Worm (Caenorhabditis elegans) whole organism, L3 larva: ENCODE data around the gene pei-1.

Experiments
- aly-2 ChIP-seq: fragments of 150-350 bp; optimal IDR thresholded peaks from 2 replicates; lab custom pipeline; 2014; ENCODE audit warnings: missing biosample characterization, missing genetic modification characterization
- ceh-82 ChIP-seq: fragments of 150-350 bp; optimal IDR thresholded peaks from 2 replicates; lab custom pipeline; 2014; ENCODE audit warnings: missing biosample characterization, missing genetic modification characterization
- elt-1 ChIP-seq: fragments of 150-350 bp; optimal IDR thresholded peaks from 2 replicates; lab custom pipeline; 2014; ENCODE audit warnings: missing biosample characterization, missing genetic modification characterization
- fkh-10 ChIP-seq: sonication (generic microtip); optimal IDR thresholded peaks from 2 replicates; lab custom pipeline; 2017; ENCODE audit warnings: missing biosample characterization, missing genetic modification reagents, missing genetic modification characterization
- lin-39 ChIP-seq: fragments of 150-350 bp; optimal IDR thresholded peaks from 2 replicates; lab custom pipeline; 2018; ENCODE audit warnings: missing biosample characterization, missing genetic modification reagents, missing genetic modification characterization
- nhr-11 ChIP-seq: fragments of 150-350 bp; optimal IDR thresholded peaks from 2 replicates; lab custom pipeline; 2014; ENCODE audit warnings: missing biosample characterization, missing genetic modification characterization
- nhr-25 ChIP-seq: sonication (generic microtip); optimal IDR thresholded peaks from 2 replicates; lab custom pipeline; 2017; ENCODE audit warnings: missing biosample characterization, missing genetic modification characterization
- nhr-76 ChIP-seq: fragments of 150-350 bp; sonication (generic microtip); optimal IDR thresholded peaks from 5 replicates; lab custom pipeline; 2014; ENCODE audit warnings: missing biosample characterization, missing genetic modification characterization
- nhr-77 ChIP-seq: fragments of 150-350 bp; optimal IDR thresholded peaks from 2 replicates; lab custom pipeline; 2014; ENCODE audit warnings: missing biosample characterization, missing genetic modification characterization
- pha-4 ChIP-seq: fragments of 150-350 bp; optimal IDR thresholded peaks from 2 replicates; lab custom pipeline; 2014; ENCODE audit warnings: missing biosample characterization, missing genetic modification reagents, missing genetic modification characterization
- skn-1 ChIP-seq: fragments of 150-350 bp; optimal IDR thresholded peaks from 2 replicates; lab custom pipeline; 2014; ENCODE audit warnings: missing biosample characterization, missing genetic modification characterization
- snpc-4 ChIP-seq: fragments of 150-350 bp; optimal IDR thresholded peaks from 2 replicates; lab custom pipeline; 2014; ENCODE audit warnings: missing biosample characterization, missing genetic modification characterization
- unc-62 ChIP-seq: fragments of 150-350 bp; sonication (generic microtip); optimal IDR thresholded peaks from 4 replicates; lab custom pipeline; 2014; ENCODE audit warnings: missing biosample characterization, missing genetic modification reagents, missing genetic modification characterization
- zag-1 ChIP-seq: fragments of 150-350 bp; optimal IDR thresholded peaks from 2 replicates; lab custom pipeline; 2014; ENCODE audit warnings: missing biosample characterization, missing genetic modification characterization

- TF ChIP-seq nhr-76 (tag; lab: Kevin White, UChicago) = no peak
- TF ChIP-seq snpc-4 (tag; lab: Kevin White, UChicago) = no peak
- TF ChIP-seq nhr-25 (tag; lab: Kevin White, UChicago) = no peak
- no peak for TF ChIP-seq skn-1
- no peak for TF ChIP-seq nhr-11
- no peak for TF ChIP-seq fkh-10
- no peak for TF ChIP-seq elt-1 (tag; lab: Kevin White, UChicago)
- no peak for TF ChIP-seq pha-4 (tag; lab: Kevin White, UChicago)
- no peak for TF ChIP-seq aly-2 (tag; lab: Kevin White, UChicago)
- no peak for TF ChIP-seq unc-62
- no peak for TF ChIP-seq zag-1 (tag; lab: Kevin White, UChicago)
- no peak for TF ChIP-seq ceh-82
- no peak for TF ChIP-seq nhr-77 (tag; lab: Kevin White, UChicago)
- TF ChIP-seq lin-39 (tag; lab: Kevin White, UChicago) = no peak
Measured at ce11 chrIV:9601595-9601994, 9.3 kb upstream of the pei-1 start, which contains the start of gene aat-1.
